Fruit fly (Drosophila melanogaster): ENCODE measurements around the gene Prp16.

DNA sequence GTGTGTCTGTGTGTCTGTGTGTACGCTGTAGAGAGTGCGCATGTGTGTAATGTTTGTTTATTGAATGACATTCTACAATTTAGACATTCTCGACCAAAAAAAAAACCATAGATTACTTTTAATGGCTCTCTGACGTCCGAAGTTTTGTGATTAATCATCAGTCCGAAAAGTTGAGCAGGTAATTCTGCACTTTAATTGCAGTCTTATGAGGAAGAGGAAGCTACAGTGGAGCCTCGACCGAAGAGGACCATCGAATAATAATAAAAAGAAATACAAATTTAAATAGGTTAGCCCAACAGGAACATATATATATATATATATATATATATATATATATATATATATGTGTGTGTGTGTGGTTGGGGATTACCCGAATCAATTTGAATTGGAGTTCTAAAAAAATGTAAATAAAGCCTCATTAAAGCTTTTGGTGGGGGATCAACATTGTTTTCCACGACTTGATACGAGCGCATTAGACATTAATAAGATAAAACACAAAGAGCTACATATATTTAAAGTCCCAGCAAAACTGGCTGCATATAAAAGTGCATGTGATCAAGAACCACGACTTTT lies 8.1 kb downstream of the Prp16 start:
- TF ChIP-seq cnc (optimal IDR thresholded peaks at IDR 0.05) (no peak), ovo (GFP tag; optimal IDR thresholded peaks at IDR 0.05) (no peak), CG12768 (GFP tag; optimal IDR thresholded peaks at IDR 0.05) (no peak), Mnt (GFP tag; optimal IDR thresholded peaks at IDR 0.05) (no peak), CG7101 (tag; optimal IDR thresholded peaks at IDR 0.05) (no peak), Crg-1 (GFP tag; optimal IDR thresholded peaks at IDR 0.05) (no peak), tj (GFP tag; optimal IDR thresholded peaks at IDR 0.05) (no peak), CG33017 (tag; optimal IDR thresholded peaks at IDR 0.05) (no peak)

Measured in whole organism, adult.